Worm (Caenorhabditis elegans): ENCODE measurements around the gene Y69E1A.3.
"Not testable (repeated sequence)": the region's sequence is repeated elsewhere in the genome, so short reads cannot be mapped to it uniquely, and the experiment has no call there.

The Y69E1A.3 gene

DNA sequence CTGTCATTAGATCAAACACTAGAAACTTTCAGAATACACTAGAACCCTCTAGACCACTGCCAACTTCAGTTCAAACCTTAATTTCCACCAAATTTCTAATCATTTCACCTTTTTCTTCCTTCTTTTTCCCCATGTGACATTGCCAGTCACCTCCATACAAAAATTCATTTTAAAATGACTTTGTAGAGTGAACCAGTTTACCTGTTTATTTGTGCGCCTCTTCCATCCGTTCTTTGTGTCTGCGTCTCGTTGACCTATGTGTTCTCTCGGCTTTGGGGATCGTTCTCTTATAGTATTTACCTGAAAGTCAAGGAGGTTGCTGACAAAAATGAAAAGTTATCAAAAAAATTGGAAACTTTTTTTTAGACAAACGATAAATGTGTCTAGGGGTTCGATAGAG lies 28.5 kb downstream of the Y69E1A.3 start:
- TF ChIP-seq daf-16 (GFP tag; optimal IDR thresholded peaks at IDR 0.05) (no peak), daf-16 (tag; optimal IDR thresholded peaks at IDR 0.05) (peak; percentile 22), Y5F2A.4 (GFP tag; optimal IDR thresholded peaks at IDR 0.05) (no peak), hlh-30 (tag; optimal IDR thresholded peaks at IDR 0.05; ENCODE audit: insufficient read depth) (peak; percentile 4)

DNA sequence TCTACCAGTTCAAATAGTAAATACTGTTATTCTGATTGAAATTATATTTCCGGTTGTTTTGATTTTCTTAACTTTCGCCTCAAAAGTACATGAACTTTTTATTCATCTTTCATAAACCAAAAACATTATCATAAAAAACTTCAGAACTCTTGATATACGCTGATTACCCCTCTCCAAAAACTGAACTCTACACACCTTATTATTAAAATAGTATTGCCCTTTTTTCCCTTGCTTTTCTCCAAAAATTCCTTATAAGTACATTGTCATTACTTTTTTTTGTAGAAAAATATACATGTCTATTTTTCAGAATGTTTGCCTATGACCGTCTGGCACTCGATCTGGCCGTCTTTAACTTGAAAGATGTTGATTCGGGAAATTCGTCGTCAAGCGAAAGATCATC lies 29.7 kb downstream of the Y69E1A.3 start, which contains the start of gene Y43E12A.2:
Gene Y43E12A.2, plus strand, starts transcription at position 301 of the 400 bp plus-strand sequence.
- no peak for TF ChIP-seq aha-1 (tag)
- no peak for TF ChIP-seq lin-1 (GFP tag; IDR thresholded peaks at IDR 0.05)
- no peak for TF ChIP-seq duxl-1 (tag; optimal IDR thresholded peaks at IDR 0.05; ENCODE audit: poor library complexity)
- no peak for TF ChIP-seq Y5F2A.4 (GFP tag; optimal IDR thresholded peaks at IDR 0.05)
- no peak for TF ChIP-seq nhr-102 (tag; optimal IDR thresholded peaks at IDR 0.05)
- no peak for TF ChIP-seq unc-130 (GFP tag; optimal IDR thresholded peaks at IDR 0.05)
- TF ChIP-seq nhr-111 (GFP tag; optimal IDR thresholded peaks at IDR 0.05): no peak
- no peak for TF ChIP-seq egl-27 (tag; optimal IDR thresholded peaks at IDR 0.05)
- no peak for TF ChIP-seq pha-4 (GFP tag; IDR thresholded peaks at IDR 0.05)
- TF ChIP-seq pha-4 (tag; optimal IDR thresholded peaks at IDR 0.05): no peak
- TF ChIP-seq pqm-1 (tag; optimal IDR thresholded peaks at IDR 0.05): no peak
- no peak for TF ChIP-seq ZK546.5 (tag; optimal IDR thresholded peaks at IDR 0.05)
- no peak for TF ChIP-seq nhr-41 (GFP tag; IDR thresholded peaks at IDR 0.05)
- TF ChIP-seq jun-1 (tag; optimal IDR thresholded peaks at IDR 0.05): no peak
- no peak for TF ChIP-seq mdl-1 (tag; optimal IDR thresholded peaks at IDR 0.05)
- no peak for TF ChIP-seq zag-1 (tag; optimal IDR thresholded peaks at IDR 0.05)

DNA sequence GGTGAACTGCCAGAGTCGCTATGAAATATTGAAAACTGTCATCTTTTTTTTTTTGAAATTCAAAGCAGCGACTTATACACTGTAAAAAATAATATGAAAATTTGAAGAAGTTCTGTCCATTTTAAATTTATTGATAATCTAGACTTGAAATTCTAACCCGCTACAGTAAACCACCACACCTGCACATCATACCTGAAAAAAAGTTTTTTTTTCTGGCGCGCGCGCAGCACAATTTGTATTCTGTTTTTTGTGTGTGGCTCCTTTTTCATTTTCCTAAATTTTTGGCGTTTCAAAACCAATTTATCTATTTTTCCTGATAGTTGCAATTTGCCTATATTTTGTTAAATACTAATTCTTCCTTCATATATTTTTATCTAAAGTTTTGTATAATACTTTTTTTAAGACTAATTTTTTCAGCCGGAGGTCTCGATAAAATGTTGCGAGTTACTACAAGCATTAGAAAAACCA lies 33.5 kb downstream of the Y69E1A.3 start, which contains the start of gene cyb-2.1:
Gene cyb-2.1, plus strand, starts transcription at position 418 of the 468 bp plus-strand sequence.
- no peak for TF ChIP-seq aly-2 (tag; optimal IDR thresholded peaks at IDR 0.05)
- TF ChIP-seq unc-130 (GFP tag; optimal IDR thresholded peaks at IDR 0.05): peak; percentile 7

DNA sequence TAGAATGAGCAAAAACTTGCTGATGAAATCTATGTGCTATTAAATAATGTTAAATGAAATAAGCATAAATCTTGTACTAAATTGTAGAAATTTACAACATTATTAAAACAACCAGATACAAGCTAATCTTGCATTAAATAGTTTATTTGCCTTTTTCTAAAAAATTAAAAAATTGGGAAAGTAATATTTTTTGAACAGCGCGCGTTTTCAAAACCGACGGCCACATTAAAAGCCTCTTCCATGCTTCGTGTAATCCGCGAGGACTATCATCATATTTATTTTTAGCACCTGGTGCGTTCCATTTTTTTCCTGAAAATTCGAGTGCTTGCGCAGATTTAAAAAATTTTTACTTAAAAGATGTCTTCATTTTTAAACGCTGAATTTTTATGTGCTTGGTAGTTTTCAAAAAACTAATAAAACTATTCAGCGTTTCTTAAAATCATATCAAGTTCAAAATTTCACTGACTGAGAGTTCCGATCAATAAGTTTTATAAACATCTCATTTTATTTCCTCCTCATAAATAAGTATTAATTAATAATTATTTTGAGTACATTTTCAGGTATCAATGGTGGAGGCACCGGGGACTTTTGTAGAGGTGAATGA lies 35.3 kb downstream of the Y69E1A.3 start, which contains the start of gene Y43E12A.3:
Gene Y43E12A.3, plus strand, starts transcription at position 554 of the 604 bp plus-strand sequence.
- TF ChIP-seq lsy-2 (tag; optimal IDR thresholded peaks at IDR 0.05); vab-7 (GFP tag; IDR thresholded peaks at IDR 0.05); ztf-11 (tag; optimal IDR thresholded peaks at IDR 0.05): not testable (repeated sequence)

DNA sequence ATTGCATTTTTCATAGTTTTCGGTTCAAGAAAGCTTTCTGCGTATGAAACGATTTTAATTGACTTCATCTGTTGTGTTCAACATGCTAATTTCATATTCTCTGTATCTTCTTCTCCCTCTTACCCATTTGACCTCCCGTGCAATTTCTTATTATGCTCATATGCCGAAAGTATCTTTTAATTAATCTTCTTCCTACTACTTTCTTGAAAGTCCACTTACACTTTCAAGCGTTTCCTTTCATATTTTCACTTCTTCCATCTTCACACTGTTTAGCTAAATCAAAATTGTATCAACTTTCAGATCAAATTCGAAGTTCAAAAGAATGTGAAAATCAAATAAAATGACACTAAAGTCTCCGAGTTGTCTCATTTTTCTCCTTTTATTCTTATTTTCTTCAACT lies 38.6 kb downstream of the Y69E1A.3 start, which contains the start of gene F13H10.5:
Gene F13H10.5, plus strand, starts transcription at position 301 of the 400 bp plus-strand sequence.
- TF ChIP-seq F49E8.2 (tag; optimal IDR thresholded peaks at IDR 0.05; ENCODE audit: borderline replicate concordance): no peak
- no peak for TF ChIP-seq lin-38 (GFP tag; IDR thresholded peaks at IDR 0.05)
- no peak for TF ChIP-seq fos-1 (tag; optimal IDR thresholded peaks at IDR 0.05)
- no peak for TF ChIP-seq nhr-237 (tag; optimal IDR thresholded peaks at IDR 0.05)
- no peak for TF ChIP-seq Y48G9A.11 (GFP tag; IDR thresholded peaks at IDR 0.05)
- TF ChIP-seq nhr-6 (tag; optimal IDR thresholded peaks at IDR 0.05): no peak
- no peak for TF ChIP-seq nhr-42 (GFP tag; IDR thresholded peaks at IDR 0.05)
- TF ChIP-seq nhr-102 (tag; optimal IDR thresholded peaks at IDR 0.05): no peak

DNA sequence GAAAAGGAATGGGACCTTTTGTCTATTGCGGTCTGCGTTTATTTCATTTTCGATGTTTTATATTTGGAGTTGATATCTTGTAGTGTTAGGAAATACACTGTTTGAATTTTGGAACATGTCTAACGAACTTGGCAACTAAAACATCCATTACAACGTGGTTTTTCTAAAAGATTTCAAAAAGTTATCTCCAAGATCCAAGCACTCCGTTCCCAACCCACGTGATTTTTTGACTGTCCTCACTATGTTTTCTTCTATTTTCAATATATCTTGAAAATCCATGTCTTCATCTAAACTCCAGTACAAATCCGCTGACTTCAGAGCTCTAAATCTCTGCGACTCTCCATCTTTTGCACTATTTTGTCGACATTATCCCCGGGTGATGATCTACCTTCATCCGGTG lies 49.5 kb downstream of the Y69E1A.3 start, which contains the start of gene F13H10.9:
Gene F13H10.9, plus strand, starts transcription at position 301 of the 400 bp plus-strand sequence.
- TF ChIP-seq aha-1 (tag): no peak
- TF ChIP-seq ztf-7 (tag; optimal IDR thresholded peaks at IDR 0.05): no peak
- TF ChIP-seq hmg-1.1 (GFP tag; IDR thresholded peaks at IDR 0.05): no peak
- no peak for TF ChIP-seq php-3 (GFP tag; IDR thresholded peaks at IDR 0.05)
- no peak for TF ChIP-seq dmd-8 (GFP tag; IDR thresholded peaks at IDR 0.05)
- no peak for TF ChIP-seq daf-8 (GFP tag; IDR thresholded peaks at IDR 0.05)
- no peak for TF ChIP-seq jun-1 (tag; optimal IDR thresholded peaks at IDR 0.05)
- no peak for TF ChIP-seq spr-1 (tag; optimal IDR thresholded peaks at IDR 0.05)
- TF ChIP-seq nhr-25 (tag; optimal IDR thresholded peaks at IDR 0.05; ENCODE audit: borderline replicate concordance, insufficient read depth): no peak
- TF ChIP-seq attf-4 (tag; optimal IDR thresholded peaks at IDR 0.05): no peak
- no peak for TF ChIP-seq spr-3 (GFP tag; optimal IDR thresholded peaks at IDR 0.05)
- TF ChIP-seq ceh-32 (tag; optimal IDR thresholded peaks at IDR 0.05; ENCODE audit: poor library complexity): no peak
- no peak for TF ChIP-seq ZK546.5 (tag; optimal IDR thresholded peaks at IDR 0.05)
- TF ChIP-seq ceh-28 (tag; optimal IDR thresholded peaks at IDR 0.05): no peak
- no peak for TF ChIP-seq ceh-82 (tag; optimal IDR thresholded peaks at IDR 0.05)
- no peak for TF ChIP-seq nhr-237 (tag; optimal IDR thresholded peaks at IDR 0.05)

All from whole organism, L4 larva.